Worm (Caenorhabditis elegans) whole organism, mixed stage, embryonic: ENCODE results near the gene B0416.10.

Source experiments
- M03D4.4 ChIP-seq: sonication (generic microtip); optimal IDR thresholded peaks from 2 replicates; lab custom pipeline; 2017; ENCODE audit warnings: mild to moderate bottlenecking, missing genetic modification characterization, missing compliant biosample characterization
- bed-3 ChIP-seq: fragments of 200-800 bp; sonication (Bioruptor generic); optimal IDR thresholded peaks from 3 replicates; lab custom pipeline; 2018; ENCODE audit warnings: mild to moderate bottlenecking, missing genetic modification characterization, moderate library complexity, missing compliant biosample characterization
- blmp-1 ChIP-seq: fragments of 150-350 bp; optimal IDR thresholded peaks from 2 replicates; lab custom pipeline; 2014; ENCODE audit warnings: missing biosample characterization, missing genetic modification characterization
- ceh-39 ChIP-seq: fragments of 150-350 bp; optimal IDR thresholded peaks from 2 replicates; lab custom pipeline; 2014; ENCODE audit warnings: missing biosample characterization, missing genetic modification characterization
- ceh-83 ChIP-seq: fragments of 200-800 bp; sonication (Bioruptor generic); optimal IDR thresholded peaks from 2 replicates; lab custom pipeline; 2018; ENCODE audit warnings: mild to moderate bottlenecking, missing genetic modification characterization, missing compliant biosample characterization
- ces-1 ChIP-seq: fragments of 150-350 bp; optimal IDR thresholded peaks from 2 replicates; lab custom pipeline; 2014; ENCODE audit warnings: missing biosample characterization, missing genetic modification reagents, missing genetic modification characterization
- cnd-1 ChIP-seq: fragments of 200-800 bp; sonication (Bioruptor generic); optimal IDR thresholded peaks from 2 replicates; lab custom pipeline; 2018; ENCODE audit warnings: mild to moderate bottlenecking, missing genetic modification characterization, missing compliant biosample characterization
- elt-1 ChIP-seq: sonication (generic microtip); optimal IDR thresholded peaks from 2 replicates; lab custom pipeline; 2017; ENCODE audit warnings: missing genetic modification characterization, mild to moderate bottlenecking, missing compliant biosample characterization, antibody characterized with exemption, moderate library complexity, borderline replicate concordance; ENCODE audit not compliant: insufficient read depth
- elt-3 ChIP-seq: fragments of 150-350 bp; optimal IDR thresholded peaks from 2 replicates; lab custom pipeline; 2014; ENCODE audit warnings: missing biosample characterization, missing genetic modification characterization
- flh-1 ChIP-seq: fragments of 200-800 bp; sonication (Bioruptor generic); optimal IDR thresholded peaks from 2 replicates; lab custom pipeline; 2018; ENCODE audit warnings: mild to moderate bottlenecking, missing genetic modification characterization, moderate library complexity, missing compliant biosample characterization
- ham-2 ChIP-seq: fragments of 200-800 bp; sonication (Bioruptor generic); optimal IDR thresholded peaks from 2 replicates; lab custom pipeline; 2018; ENCODE audit warnings: mild to moderate bottlenecking, missing genetic modification characterization, missing compliant biosample characterization
- hlh-1 ChIP-seq: fragments of 150-350 bp; optimal IDR thresholded peaks from 2 replicates; lab custom pipeline; 2014; ENCODE audit warnings: missing biosample characterization, missing genetic modification reagents, missing genetic modification characterization
- lin-13 ChIP-seq: fragments of 150-350 bp; optimal IDR thresholded peaks from 2 replicates; lab custom pipeline; 2014; ENCODE audit warnings: missing biosample characterization, missing genetic modification characterization
- lin-32 ChIP-seq: fragments of 200-800 bp; sonication (Bioruptor generic); optimal IDR thresholded peaks from 2 replicates; lab custom pipeline; 2018; ENCODE audit warnings: mild to moderate bottlenecking, missing genetic modification characterization, missing compliant biosample characterization
- lsy-2 ChIP-seq: fragments of 150-350 bp; optimal IDR thresholded peaks from 2 replicates; lab custom pipeline; 2014; ENCODE audit warnings: missing biosample characterization, missing genetic modification characterization
- mab-5 ChIP-seq: fragments of 150-350 bp; optimal IDR thresholded peaks from 2 replicates; lab custom pipeline; 2014; ENCODE audit warnings: missing biosample characterization, missing genetic modification characterization
- mep-1 ChIP-seq: fragments of 150-350 bp; optimal IDR thresholded peaks from 2 replicates; lab custom pipeline; 2017; ENCODE audit warnings: missing biosample characterization, missing genetic modification reagents, missing genetic modification characterization, inconsistent platforms
- mls-2 ChIP-seq: sonication (generic microtip); optimal IDR thresholded peaks from 2 replicates; lab custom pipeline; 2016; ENCODE audit warnings: mild to moderate bottlenecking, missing genetic modification characterization, moderate library complexity, missing compliant biosample characterization
- nhr-12 ChIP-seq: fragments of 150-350 bp; optimal IDR thresholded peaks from 2 replicates; lab custom pipeline; 2014; ENCODE audit warnings: missing biosample characterization, missing genetic modification characterization
- nhr-2 ChIP-seq: fragments of 150-350 bp; optimal IDR thresholded peaks from 2 replicates; lab custom pipeline; 2014; ENCODE audit warnings: missing biosample characterization, missing genetic modification characterization
- nhr-237 ChIP-seq: fragments of 150-350 bp; optimal IDR thresholded peaks from 2 replicates; lab custom pipeline; 2014; ENCODE audit warnings: missing biosample characterization, missing genetic modification characterization
- nhr-76 ChIP-seq: sonication (generic microtip); optimal IDR thresholded peaks from 2 replicates; lab custom pipeline; 2017; ENCODE audit warnings: missing biosample characterization, missing genetic modification characterization
- pha-4 ChIP-seq: fragments of 150-350 bp; optimal IDR thresholded peaks from 2 replicates; lab custom pipeline; 2018; ENCODE audit warnings: missing biosample characterization, missing genetic modification reagents, missing genetic modification characterization
- sem-2 ChIP-seq: fragments of 200-800 bp; sonication (Bioruptor generic); optimal IDR thresholded peaks from 2 replicates; lab custom pipeline; 2018; ENCODE audit warnings: mild to moderate bottlenecking, missing genetic modification characterization, missing compliant biosample characterization
- snpc-4 ChIP-seq: fragments of 150-350 bp; optimal IDR thresholded peaks from 2 replicates; lab custom pipeline; 2014; ENCODE audit warnings: missing biosample characterization, missing genetic modification characterization
- sptf-1 ChIP-seq: sonication (generic microtip); optimal IDR thresholded peaks from 2 replicates; lab custom pipeline; 2017; ENCODE audit warnings: mild to moderate bottlenecking, missing genetic modification characterization, moderate library complexity, missing compliant biosample characterization
- tbx-8 ChIP-seq: fragments of 200-800 bp; sonication (Bioruptor generic); optimal IDR thresholded peaks from 2 replicates; lab custom pipeline; 2018; ENCODE audit warnings: mild to moderate bottlenecking, missing genetic modification characterization, moderate library complexity, missing compliant biosample characterization
- unc-120 ChIP-seq: sonication (generic microtip); optimal IDR thresholded peaks from 2 replicates; lab custom pipeline; 2017; ENCODE audit warnings: missing genetic modification characterization, missing compliant biosample characterization; ENCODE audit not compliant: poor library complexity, severe bottlenecking
- unc-39 ChIP-seq: fragments of 150-350 bp; optimal IDR thresholded peaks from 2 replicates; lab custom pipeline; 2014; ENCODE audit warnings: missing biosample characterization, missing genetic modification characterization
- unc-62 ChIP-seq: fragments of 150-350 bp; optimal IDR thresholded peaks from 2 replicates; lab custom pipeline; 2014; ENCODE audit warnings: missing biosample characterization, missing genetic modification reagents, missing genetic modification characterization
- zip-8 ChIP-seq: fragments of 150-350 bp; optimal IDR thresholded peaks from 2 replicates; lab custom pipeline; 2014; ENCODE audit warnings: missing biosample characterization, missing genetic modification characterization

The B0416.10 gene

DNA sequence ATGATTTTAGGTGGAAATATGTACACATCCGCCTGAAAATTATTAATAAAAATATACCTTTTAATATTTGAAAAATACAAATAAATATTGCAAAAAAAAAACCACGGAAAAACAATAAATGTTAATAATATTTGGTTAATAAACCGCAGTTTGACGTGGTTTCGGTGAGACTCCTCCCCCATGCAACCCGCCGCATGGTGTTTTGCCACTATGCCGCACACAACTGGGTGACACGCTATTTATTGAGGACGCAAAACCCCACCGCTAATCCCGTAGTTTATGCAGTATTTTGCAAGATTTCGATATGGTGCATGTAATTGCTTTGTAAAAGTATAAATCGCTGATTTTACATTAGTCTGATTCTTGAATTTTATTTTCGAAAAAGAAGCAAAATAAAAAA, 22.1 kb upstream of the B0416.10 start, which contains the start of gene gly-13 (continued):
- TF ChIP-seq unc-39 (tag; lab: Kevin White, UChicago) (no peak), bed-3 (GFP tag; lab: Kevin White, UChicago) (peak; percentile 26), snpc-4 (no peak)

- no peak for TF ChIP-seq sptf-1 (tag; lab: Kevin White, UChicago)
- TF ChIP-seq ceh-83 (GFP tag; lab: Kevin White, UChicago): no peak
- no peak for TF ChIP-seq mab-5 (tag; lab: Kevin White, UChicago)
- no peak for TF ChIP-seq elt-1
- no peak for TF ChIP-seq lin-13 (tag; lab: Kevin White, UChicago)
- TF ChIP-seq nhr-12: no peak
- TF ChIP-seq bed-3 (GFP tag; lab: Kevin White, UChicago): no peak
- no peak for TF ChIP-seq lin-32 (GFP tag; lab: Kevin White, UChicago)
- no peak for TF ChIP-seq ceh-39 (tag; lab: Kevin White, UChicago)
- TF ChIP-seq hlh-1: no peak
- TF ChIP-seq ham-2 (GFP tag; lab: Kevin White, UChicago): no peak
- no peak for TF ChIP-seq nhr-237 (tag; lab: Kevin White, UChicago)
- TF ChIP-seq lsy-2 (tag; lab: Kevin White, UChicago): no peak
- TF ChIP-seq snpc-4: no peak
- no peak for TF ChIP-seq unc-62
These were observed 21.0 kb upstream of the B0416.10 start for ce11 chrX:9295471-9295870.

- TF ChIP-seq mab-5 (tag; lab: Kevin White, UChicago) (no peak), blmp-1 (no peak), hlh-1 (no peak), zip-8 (tag; lab: Kevin White, UChicago) (no peak), ceh-83 (GFP tag; lab: Kevin White, UChicago) (no peak), mls-2 (tag; lab: Kevin White, UChicago) (no peak), nhr-12 (no peak), cnd-1 (tag; lab: Kevin White, UChicago) (no peak), mep-1 (tag; lab: Kevin White, UChicago) (no peak), snpc-4 (no peak), unc-39 (tag; lab: Kevin White, UChicago) (no peak), nhr-237 (tag; lab: Kevin White, UChicago) (no peak), unc-62 (no peak), elt-1 (no peak), pha-4 (tag; lab: Kevin White, UChicago) (no peak), ces-1 (GFP tag; lab: Kevin White, UChicago) (no peak), M03D4.4 (tag; lab: Kevin White, UChicago) (no peak), lin-32 (GFP tag; lab: Kevin White, UChicago) (no peak), unc-120 (tag; lab: Kevin White, UChicago) (no peak)
These were observed 16.9 kb upstream of the B0416.10 start, which contains the start of gene B0416.3 for ce11 chrX:9291345-9291744. TSS of gene B0416.3 (plus strand) at chrX:9291645.

ce11 chrX:9283026-9283425, 8.6 kb upstream of the B0416.10 start, which contains the start of gene B0416.11:
TSS of gene B0416.11 (minus strand) at chrX:9283126.
- TF ChIP-seq tbx-8 (GFP tag; lab: Kevin White, UChicago) (no peak), nhr-2 (tag; lab: Kevin White, UChicago) (no peak), unc-120 (tag; lab: Kevin White, UChicago) (no peak), blmp-1 (no peak), lsy-2 (tag; lab: Kevin White, UChicago) (no peak), elt-1 (no peak), sptf-1 (tag; lab: Kevin White, UChicago) (no peak), nhr-76 (tag; lab: Kevin White, UChicago) (no peak), unc-39 (tag; lab: Kevin White, UChicago) (no peak), elt-3 (tag; lab: Kevin White, UChicago) (no peak), hlh-1 (no peak), flh-1 (GFP tag; lab: Kevin White, UChicago) (no peak), snpc-4 (no peak), cnd-1 (tag; lab: Kevin White, UChicago) (no peak), zip-8 (tag; lab: Kevin White, UChicago) (no peak)

DNA sequence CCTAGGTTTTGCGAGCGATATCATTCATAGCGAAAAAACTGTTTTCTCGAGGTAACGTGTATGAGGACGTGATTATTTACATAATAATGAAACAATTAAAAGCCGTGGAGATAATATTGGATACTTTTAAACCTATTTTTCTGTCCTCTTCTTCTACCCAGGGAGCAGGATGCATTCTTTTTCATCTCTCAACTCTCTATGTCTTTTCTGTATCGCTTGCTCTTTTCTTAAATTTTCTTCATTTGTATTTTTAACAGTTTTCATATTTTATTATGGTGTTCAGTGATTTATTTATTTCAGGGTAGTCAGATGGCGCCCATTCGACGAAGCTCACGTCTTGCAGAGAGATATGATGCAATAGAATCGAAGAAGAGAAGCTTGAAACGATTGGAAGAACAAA, 4.2 kb upstream of the B0416.10 start, which contains the start of gene B0416.4:
Gene B0416.4, plus strand, starts transcription at position 301 of the 400 bp plus-strand sequence.
- TF ChIP-seq pha-4 (tag; lab: Kevin White, UChicago) (no peak), nhr-12 (no peak), sem-2 (no peak), tbx-8 (GFP tag; lab: Kevin White, UChicago) (no peak)
